Worm (Caenorhabditis elegans): ENCODE results near the gene bbs-8.
A peak's percentile ranks its signal among the peaks of the same experiment; 100 is the strongest.

bbs-8 gene

ce11 chrV:6787906-6788430 lies 23.1 kb upstream of the bbs-8 start, which contains the start of gene ZC404.2:
ZC404.2 (plus strand) TSS chrV:6787952.
- TF ChIP-seq lin-13 (GFP tag; optimal IDR thresholded peaks at IDR 0.05) = no peak
- TF ChIP-seq sma-3 (GFP tag; optimal IDR thresholded peaks at IDR 0.05) = no peak
- no peak for TF ChIP-seq nhr-11 (tag; optimal IDR thresholded peaks at IDR 0.05)
- TF ChIP-seq peb-1 (tag; optimal IDR thresholded peaks at IDR 0.05) = no peak
- TF ChIP-seq dmd-4 (tag; optimal IDR thresholded peaks at IDR 0.05) = no peak
- TF ChIP-seq snpc-4 (tag; optimal IDR thresholded peaks at IDR 0.05) = no peak

DNA sequence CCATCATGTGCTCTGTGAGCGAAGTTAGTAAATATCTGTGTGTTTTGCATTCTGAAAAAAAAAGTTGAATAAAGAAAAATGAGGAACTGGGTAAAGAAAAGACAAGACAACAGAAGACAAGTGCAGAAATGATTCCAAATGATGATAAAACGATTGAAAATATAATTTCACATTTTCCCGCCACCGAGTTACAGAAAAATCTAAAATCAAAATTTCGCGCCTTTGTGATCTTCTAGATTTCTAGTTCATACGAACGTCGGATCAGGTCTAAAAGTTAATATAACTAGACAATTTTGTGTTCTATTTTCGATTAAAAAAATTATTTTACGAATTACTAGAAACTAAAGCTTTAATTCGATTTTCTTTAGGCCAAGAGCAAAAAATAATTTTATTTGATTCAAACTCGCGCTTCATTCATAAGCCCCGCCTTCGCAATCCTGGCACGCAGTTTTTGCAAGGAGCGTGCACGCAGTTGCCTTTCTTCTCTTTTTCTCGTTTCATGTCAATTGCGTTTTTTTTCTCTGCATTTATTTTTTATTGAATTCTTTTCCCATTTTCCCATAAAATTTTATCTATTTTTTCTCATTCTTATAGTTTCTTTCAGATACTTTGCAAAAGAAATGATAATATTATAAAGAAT lies 20.1 kb upstream of the bbs-8 start, which contains the start of the genes spn-4 and spe-39:
TSS of gene spn-4 (minus strand) at position 51 of the 640 bp plus-strand sequence.
TSS of gene spe-39 (plus strand) at position 599 of the 640 bp plus-strand sequence.
- TF ChIP-seq nhr-129 (tag; optimal IDR thresholded peaks at IDR 0.05) (peak; percentile 70), blmp-1 (tag; optimal IDR thresholded peaks at IDR 0.05; ENCODE audit: insufficient read depth) (peak; percentile 24), lsy-2 (tag; optimal IDR thresholded peaks at IDR 0.05) (peak; percentile 40 to 84), crh-2 (tag; optimal IDR thresholded peaks at IDR 0.05) (peak; percentile 55), aly-2 (tag; optimal IDR thresholded peaks at IDR 0.05) (no peak), lin-13 (GFP tag; optimal IDR thresholded peaks at IDR 0.05) (peak; percentile 64), sma-3 (GFP tag; optimal IDR thresholded peaks at IDR 0.05) (peak; percentile 71), snpc-4 (tag; optimal IDR thresholded peaks at IDR 0.05) (peak; percentile 3), lin-11 (tag; optimal IDR thresholded peaks at IDR 0.05) (peak; percentile 71), fos-1 (tag; optimal IDR thresholded peaks at IDR 0.05) (peak; percentile 32), ceh-16 (tag; optimal IDR thresholded peaks at IDR 0.05) (peak; percentile 38), unc-55 (GFP tag; optimal IDR thresholded peaks at IDR 0.05) (peak; percentile 90), nhr-12 (tag; optimal IDR thresholded peaks at IDR 0.05) (no peak), alr-1 (tag; optimal IDR thresholded peaks at IDR 0.05) (no peak), sem-4 (tag; optimal IDR thresholded peaks at IDR 0.05) (peak; percentile 62), elt-1 (tag; optimal IDR thresholded peaks at IDR 0.05) (no peak), ztf-11 (tag; optimal IDR thresholded peaks at IDR 0.05) (peak; percentile 25), mdl-1 (tag; optimal IDR thresholded peaks at IDR 0.05) (peak in 1 of 2 experiments; percentile 10), unc-62 (GFP tag; optimal IDR thresholded peaks at IDR 0.05) (no peak), mbf-1 (tag; optimal IDR thresholded peaks at IDR 0.05) (no peak), nhr-6 (tag; optimal IDR thresholded peaks at IDR 0.05) (no peak), lin-39 (tag; optimal IDR thresholded peaks at IDR 0.05) (no peak), R02D3.7 (tag; optimal IDR thresholded peaks at IDR 0.05) (peak; percentile 45), C34F6.9 (tag; optimal IDR thresholded peaks at IDR 0.05) (peak; percentile 80), ztf-4 (tag; optimal IDR thresholded peaks at IDR 0.05) (no peak), gmeb-1 (tag; optimal IDR thresholded peaks at IDR 0.05) (peak; percentile 96), nhr-21 (tag; optimal IDR thresholded peaks at IDR 0.05) (peak; percentile 30), zag-1 (tag; optimal IDR thresholded peaks at IDR 0.05) (peak; percentile 2), skn-1 (tag; optimal IDR thresholded peaks at IDR 0.05) (no peak), F13H6.1 (tag; optimal IDR thresholded peaks at IDR 0.05) (peak; percentile 74), sma-9 (GFP tag; optimal IDR thresholded peaks at IDR 0.05) (peak; percentile 88), sma-9 (tag; optimal IDR thresholded peaks at IDR 0.05) (no peak), nhr-23 (tag; optimal IDR thresholded peaks at IDR 0.05) (no peak), elt-3 (tag; optimal IDR thresholded peaks at IDR 0.05) (no peak), peb-1 (tag; optimal IDR thresholded peaks at IDR 0.05) (no peak), ztf-1 (GFP tag; conservative IDR thresholded peaks at IDR 0.05) (no peak), mab-5 (tag; optimal IDR thresholded peaks at IDR 0.05) (peak; percentile 75), ceh-82 (tag; optimal IDR thresholded peaks at IDR 0.05) (no peak), egl-27 (tag; optimal IDR thresholded peaks at IDR 0.05) (peak; percentile 46)

All from whole organism, L2 larva.